Fruit fly (Drosophila melanogaster): Measurements from ENCODE around the gene ssp2.

Gene ssp2

DNA sequence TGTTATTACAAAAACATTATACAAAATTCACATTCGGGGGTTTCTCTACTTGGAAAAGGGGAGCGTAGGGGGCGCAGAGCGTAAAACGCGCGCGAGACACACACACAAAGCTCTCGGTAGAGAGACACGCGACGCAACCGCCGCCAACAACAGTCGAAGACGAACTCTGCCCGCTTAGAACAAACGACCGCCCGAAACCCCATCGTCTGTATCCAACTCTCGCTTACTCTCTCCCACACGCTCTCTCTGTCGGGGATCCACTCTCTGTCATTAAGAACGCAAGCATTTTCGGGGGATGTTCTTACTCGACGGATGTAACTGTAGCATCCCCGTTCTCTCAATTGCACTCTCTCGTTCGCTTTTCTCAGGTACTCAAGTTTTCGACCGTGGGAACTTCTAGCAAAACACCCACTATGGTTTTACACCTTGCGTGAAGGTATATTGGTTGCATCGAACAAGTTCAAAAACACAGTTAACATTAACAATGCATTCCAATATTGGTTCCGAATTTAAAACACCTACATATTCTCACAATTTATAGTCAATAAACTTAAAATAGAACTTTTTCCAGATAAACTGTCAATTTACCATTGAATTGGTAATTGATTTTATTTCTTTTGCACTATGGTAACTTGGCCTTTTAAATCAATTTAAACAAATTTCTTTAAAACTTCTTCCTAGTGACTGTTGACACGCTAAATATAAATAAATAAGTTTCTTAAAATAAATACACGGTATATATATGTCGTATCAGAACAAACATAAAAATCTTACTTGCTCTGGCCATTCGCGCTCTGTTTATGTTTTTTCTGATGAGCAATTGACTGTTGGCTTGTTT lies 45.0 kb upstream of the ssp2 start (continued):
- peak; percentile 94 for TF ChIP-seq Ssrp (tag; optimal IDR thresholded peaks at IDR 0.05)
- TF ChIP-seq CG13624 (GFP tag; optimal IDR thresholded peaks at IDR 0.05), result peak; percentile 92
- peak; percentile 80 for TF ChIP-seq CG15696 (tag; optimal IDR thresholded peaks at IDR 0.05)
- TF ChIP-seq Sry-δ (GFP tag; optimal IDR thresholded peaks at IDR 0.05), result peak; percentile 39
- peak; percentile 91 for TF ChIP-seq slbo (GFP tag; IDR thresholded peaks at IDR 0.05)
- TF ChIP-seq CG8924 (tag; optimal IDR thresholded peaks at IDR 0.05), result peak; percentile 96
- peak; percentile 64 for TF ChIP-seq exex (tag; optimal IDR thresholded peaks at IDR 0.05)
- TF ChIP-seq fd3F (GFP tag; optimal IDR thresholded peaks at IDR 0.05), result peak; percentile 87
- peak; percentile 74 for TF ChIP-seq CG4404 (GFP tag; IDR thresholded peaks at IDR 0.05)
- TF ChIP-seq crp (GFP tag; optimal IDR thresholded peaks at IDR 0.05), result peak in 1 of 2 experiments; percentile 51
- peak; percentile 87 for TF ChIP-seq Mes4 (GFP tag; optimal IDR thresholded peaks at IDR 0.05)
- no peak for TF ChIP-seq CG31365 (tag; optimal IDR thresholded peaks at IDR 0.05)
- peak; percentile 12 for TF ChIP-seq CG15479 (GFP tag; optimal IDR thresholded peaks at IDR 0.05)
- peak; percentile 55; the same call in 1 of the 2 replicates for TF ChIP-seq stc (GFP tag; IDR thresholded peaks at IDR 0.05)
- TF ChIP-seq Stat92E (GFP tag; optimal IDR thresholded peaks at IDR 0.05), result no peak
- peak; percentile 78 for TF ChIP-seq CG5180 (GFP tag; optimal IDR thresholded peaks at IDR 0.05)
- peak; percentile 92 for TF ChIP-seq CG4424 (GFP tag; optimal IDR thresholded peaks at IDR 0.05)
- TF ChIP-seq Vsx1 (GFP tag; optimal IDR thresholded peaks at IDR 0.05), result peak; percentile 76
- TF ChIP-seq prd (optimal IDR thresholded peaks at IDR 0.05), result no peak
- peak; percentile 85 for TF ChIP-seq prd (GFP tag; IDR thresholded peaks at IDR 0.05)
- TF ChIP-seq phol (tag; optimal IDR thresholded peaks at IDR 0.05), result peak; percentile 96
- peak; percentile 70 for TF ChIP-seq CG2116 (GFP tag; optimal IDR thresholded peaks at IDR 0.05)
- no peak for TF ChIP-seq Neu2 (GFP tag; optimal IDR thresholded peaks at IDR 0.05; ENCODE audit: borderline replicate concordance)
- TF ChIP-seq twi (tag; optimal IDR thresholded peaks at IDR 0.05), result peak; percentile 87
- TF ChIP-seq CG14667 (GFP tag; IDR thresholded peaks at IDR 0.05), result peak; percentile 72
- TF ChIP-seq CG7745 (tag; optimal IDR thresholded peaks at IDR 0.05), result no peak
- TF ChIP-seq CG43689 (GFP tag; IDR thresholded peaks at IDR 0.05), result peak; percentile 34; the same call in 1 of the 2 replicates

DNA sequence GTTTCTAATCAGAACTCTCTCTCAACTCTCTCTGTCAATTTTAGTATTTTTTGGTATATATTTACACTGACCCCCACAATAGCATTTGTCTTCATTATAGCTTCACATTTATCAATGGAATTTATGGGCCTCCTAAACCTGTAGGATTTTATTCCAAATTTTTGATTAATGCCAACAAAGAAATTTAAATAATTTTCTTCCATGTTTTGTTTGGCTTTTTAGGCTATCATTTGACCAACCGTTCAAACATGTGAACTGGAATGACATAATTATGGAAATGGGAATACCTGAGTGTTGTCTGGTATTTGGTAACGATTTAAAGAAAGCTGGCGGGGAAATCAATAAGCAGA lies 44.4 kb upstream of the ssp2 start:
- peak; percentile 87 for TF ChIP-seq abd-A (tag; optimal IDR thresholded peaks at IDR 0.05)
- peak; percentile 36; the same call in 2 of the 3 replicates for TF ChIP-seq CG34224 (GFP tag; IDR thresholded peaks at IDR 0.05; ENCODE audit: partially characterized antibody)
- peak in 1 of 2 experiments; percentile 88 for TF ChIP-seq insv (GFP tag; optimal IDR thresholded peaks at IDR 0.05)
- TF ChIP-seq sd (tag; optimal IDR thresholded peaks at IDR 0.05), result peak; percentile 88
- TF ChIP-seq CG10431 (GFP tag; optimal IDR thresholded peaks at IDR 0.05), result no peak
- peak in 1 of 2 experiments; percentile 69 for TF ChIP-seq Pdp1 (GFP tag; optimal IDR thresholded peaks at IDR 0.05)
- no peak for TF ChIP-seq CG31365 (tag; optimal IDR thresholded peaks at IDR 0.05)
- 0 out of 3 replicates have a peak, but pooled peaks have one; percentile 1 for TF ChIP-seq B-H1 (GFP tag; IDR thresholded peaks at IDR 0.05)
- no peak for TF ChIP-seq CG17802 (tag; optimal IDR thresholded peaks at IDR 0.05)
- peak; percentile 5 for TF ChIP-seq CG6813 (GFP tag; optimal IDR thresholded peaks at IDR 0.05)
- peak; percentile 28 for TF ChIP-seq oc (tag; optimal IDR thresholded peaks at IDR 0.05)
